Worm (Caenorhabditis elegans) whole organism, L4 larva: Measurements from ENCODE around the gene F59E11.2.

Source experiments
- F10B5.3 ChIP-seq: sonication (generic microtip); optimal IDR thresholded peaks from 2 replicates; lab custom pipeline; 2016; ENCODE audit warnings: mild to moderate bottlenecking, missing genetic modification characterization, missing compliant biosample characterization
- F26F4.8 ChIP-seq: fragments of 200-800 bp; sonication (Bioruptor generic); conservative IDR thresholded peaks from 2 replicates; pipeline ENCODE4 v1.3.6; 2022; ENCODE audit warnings: missing genetic modification characterization, missing compliant biosample characterization
- R02D3.7 ChIP-seq: fragments of 150-350 bp; sonication (generic microtip); optimal IDR thresholded peaks from 3 replicates; lab custom pipeline; 2014; ENCODE audit warnings: missing biosample characterization, missing genetic modification characterization
- Y48G9A.11 ChIP-seq: fragments of 200-800 bp; sonication (Bioruptor generic); IDR thresholded peaks from 2 replicates; pipeline ENCODE4 v1.3.6; 2022; ENCODE audit warnings: missing genetic modification reagents, missing genetic modification characterization, missing compliant biosample characterization
- Y75B8A.6 ChIP-seq: fragments of 200-800 bp; sonication (Bioruptor generic); IDR thresholded peaks from 2 replicates; pipeline ENCODE4 v1.3.6; 2022; ENCODE audit warnings: missing genetic modification reagents, missing genetic modification characterization, missing compliant biosample characterization
- ama-1 ChIP-seq: fragments of 150-350 bp; optimal IDR thresholded peaks from 2 replicates; lab custom pipeline; 2014; ENCODE audit warnings: inconsistent platforms, mixed read lengths
- arid-1 ChIP-seq: fragments of 200-800 bp; sonication (Bioruptor generic); conservative IDR thresholded peaks from 2 replicates; pipeline ENCODE4 v1.3.6; 2022; ENCODE audit warnings: missing genetic modification reagents, missing genetic modification characterization, missing compliant biosample characterization
- attf-4 ChIP-seq: sonication (generic microtip); optimal IDR thresholded peaks from 3 replicates; lab custom pipeline; 2017; ENCODE audit warnings: missing biosample characterization, missing genetic modification characterization
- ceh-28 ChIP-seq: fragments of 150-350 bp; optimal IDR thresholded peaks from 2 replicates; lab custom pipeline; 2014; ENCODE audit warnings: missing biosample characterization, missing genetic modification reagents, missing genetic modification characterization
- ceh-62 ChIP-seq: sonication (generic microtip); optimal IDR thresholded peaks from 2 replicates; lab custom pipeline; 2017; ENCODE audit warnings: missing biosample characterization, missing genetic modification characterization
- cey-2 ChIP-seq: sonication (generic microtip); optimal IDR thresholded peaks from 3 replicates; lab custom pipeline; 2017; ENCODE audit warnings: missing genetic modification characterization, mild to moderate bottlenecking, missing compliant biosample characterization, antibody characterized with exemption, borderline replicate concordance; ENCODE audit not compliant: insufficient read depth
- egl-27 ChIP-seq: sonication (generic microtip); optimal IDR thresholded peaks from 3 replicates; lab custom pipeline; 2017; ENCODE audit warnings: missing biosample characterization, missing genetic modification reagents, missing genetic modification characterization
- egl-43 ChIP-seq: fragments of 200-800 bp; sonication (Bioruptor generic); IDR thresholded peaks from 2 replicates; pipeline ENCODE4 v1.3.6; 2022; ENCODE audit warnings: missing genetic modification reagents, missing genetic modification characterization, missing compliant biosample characterization
- lim-7 ChIP-seq: fragments of 200-800 bp; sonication (Bioruptor generic); IDR thresholded peaks from 2 replicates; pipeline ENCODE4 v1.3.6; 2022; ENCODE audit warnings: missing genetic modification characterization, missing compliant biosample characterization
- lin-39 ChIP-seq: fragments of 150-350 bp; optimal IDR thresholded peaks from 2 replicates; lab custom pipeline; 2014; ENCODE audit warnings: missing biosample characterization, missing genetic modification reagents, missing genetic modification characterization
- lir-3 ChIP-seq: sonication (generic microtip); optimal IDR thresholded peaks from 2 replicates; lab custom pipeline; 2016; ENCODE audit warnings: mild to moderate bottlenecking, missing genetic modification characterization, missing compliant biosample characterization
- mdl-1 ChIP-seq, 2 experiments: fragments of 150-350 bp in 1 of 2; sonication (generic microtip) in 1 of 2; optimal IDR thresholded peaks; 2 replicates each; lab custom pipeline; 2014 to 2017; ENCODE audit warnings: missing biosample characterization in 2 of 2, missing genetic modification characterization in 2 of 2
- mes-2 ChIP-seq: sonication (generic microtip); optimal IDR thresholded peaks from 2 replicates; lab custom pipeline; 2016; ENCODE audit warnings: missing genotype, mild to moderate bottlenecking, missing genetic modification characterization, missing compliant biosample characterization; ENCODE audit not compliant: poor library complexity, severe bottlenecking
- mxl-2 ChIP-seq: fragments of 200-800 bp; sonication (Bioruptor generic); conservative IDR thresholded peaks from 2 replicates; pipeline ENCODE4 v1.3.6; 2022; ENCODE audit warnings: missing genetic modification reagents, missing genetic modification characterization, missing compliant biosample characterization
- nhr-102 ChIP-seq: sonication (generic microtip); optimal IDR thresholded peaks from 2 replicates; lab custom pipeline; 2016; ENCODE audit warnings: mild to moderate bottlenecking, missing genetic modification characterization, moderate library complexity, missing compliant biosample characterization
- nhr-237 ChIP-seq: sonication (generic microtip); optimal IDR thresholded peaks from 2 replicates; lab custom pipeline; 2017; ENCODE audit warnings: missing biosample characterization, missing genetic modification characterization
- nhr-25 ChIP-seq: sonication (generic microtip); optimal IDR thresholded peaks from 2 replicates; lab custom pipeline; 2017; ENCODE audit warnings: missing genetic modification characterization, mild to moderate bottlenecking, missing compliant biosample characterization, antibody characterized with exemption, moderate library complexity, borderline replicate concordance; ENCODE audit not compliant: insufficient read depth
- nhr-28 ChIP-seq: fragments of 150-350 bp; optimal IDR thresholded peaks from 2 replicates; lab custom pipeline; 2014; ENCODE audit warnings: missing biosample characterization, missing genetic modification characterization
- nhr-41 ChIP-seq: fragments of 200-800 bp; sonication (Bioruptor generic); IDR thresholded peaks from 2 replicates; pipeline ENCODE4 v1.3.6; 2022; ENCODE audit warnings: missing genetic modification reagents, missing genetic modification characterization, missing compliant biosample characterization
- nhr-42 ChIP-seq: fragments of 200-800 bp; sonication (Bioruptor generic); IDR thresholded peaks from 2 replicates; pipeline ENCODE4 v1.3.6; 2022; ENCODE audit warnings: missing genetic modification characterization, missing compliant biosample characterization
- nhr-48 ChIP-seq: sonication (generic microtip); optimal IDR thresholded peaks from 2 replicates; lab custom pipeline; 2016; ENCODE audit warnings: mild to moderate bottlenecking, missing genetic modification characterization, missing compliant biosample characterization
- nhr-6 ChIP-seq: fragments of 150-350 bp; optimal IDR thresholded peaks from 2 replicates; lab custom pipeline; 2014; ENCODE audit warnings: missing biosample characterization, missing genetic modification characterization
- set-16 ChIP-seq: fragments of 200-800 bp; sonication (Bioruptor generic); IDR thresholded peaks from 2 replicates; pipeline ENCODE4 v1.3.6; 2022; ENCODE audit warnings: missing genetic modification reagents, missing genetic modification characterization, missing compliant biosample characterization
- skn-1 ChIP-seq: fragments of 150-350 bp; optimal IDR thresholded peaks from 2 replicates; lab custom pipeline; 2014; ENCODE audit warnings: missing biosample characterization, missing genetic modification characterization
- snpc-1.2 ChIP-seq: fragments of 200-800 bp; sonication (Bioruptor generic); IDR thresholded peaks from 2 replicates; pipeline ENCODE4 v1.3.6; 2022; ENCODE audit warnings: missing genetic modification reagents, missing genetic modification characterization, missing compliant biosample characterization
- tra-1 ChIP-seq: fragments of 200-800 bp; sonication (Bioruptor generic); IDR thresholded peaks from 2 replicates; pipeline ENCODE4 v1.3.6; 2022; ENCODE audit warnings: missing genetic modification reagents, missing genetic modification characterization, missing compliant biosample characterization
- unc-62 ChIP-seq, 3 experiments: fragments of 150-350 bp in 1 of 3; sonication (generic microtip); optimal IDR thresholded peaks in 2 of 3; peaks in 1 of 3; 1 replicate in 1 of 3; 2 replicates in 2 of 3; lab custom pipeline; 2014 to 2017; ENCODE audit warnings: missing biosample characterization in 3 of 3, missing genetic modification characterization in 3 of 3, missing genetic modification reagents in 3 of 3, missing genotype in 1 of 3
- vab-7 ChIP-seq: fragments of 200-800 bp; sonication (Bioruptor generic); IDR thresholded peaks from 2 replicates; pipeline ENCODE4 v1.3.6; 2022; ENCODE audit warnings: missing genetic modification reagents, missing genetic modification characterization, missing compliant biosample characterization
- zag-1 ChIP-seq: fragments of 150-350 bp; optimal IDR thresholded peaks from 2 replicates; lab custom pipeline; 2014; ENCODE audit warnings: missing biosample characterization, missing genetic modification characterization
- zfp-3 ChIP-seq: fragments of 200-800 bp; sonication (Bioruptor generic); conservative IDR thresholded peaks from 2 replicates; pipeline ENCODE4 v1.3.6; 2022; ENCODE audit warnings: missing genetic modification reagents, missing genetic modification characterization, missing compliant biosample characterization
- zip-11 ChIP-seq: fragments of 200-800 bp; sonication (Bioruptor generic); IDR thresholded peaks from 2 replicates; pipeline ENCODE4 v1.3.6; 2022; ENCODE audit warnings: missing genetic modification characterization, missing compliant biosample characterization
- zip-2 ChIP-seq: fragments of 150-350 bp; optimal IDR thresholded peaks from 2 replicates; lab custom pipeline; 2014; ENCODE audit warnings: missing biosample characterization, missing genetic modification characterization
- ztf-7 ChIP-seq: fragments of 150-350 bp; optimal IDR thresholded peaks from 2 replicates; lab custom pipeline; 2014; ENCODE audit warnings: missing biosample characterization, missing genetic modification characterization

F59E11.2 gene

DNA sequence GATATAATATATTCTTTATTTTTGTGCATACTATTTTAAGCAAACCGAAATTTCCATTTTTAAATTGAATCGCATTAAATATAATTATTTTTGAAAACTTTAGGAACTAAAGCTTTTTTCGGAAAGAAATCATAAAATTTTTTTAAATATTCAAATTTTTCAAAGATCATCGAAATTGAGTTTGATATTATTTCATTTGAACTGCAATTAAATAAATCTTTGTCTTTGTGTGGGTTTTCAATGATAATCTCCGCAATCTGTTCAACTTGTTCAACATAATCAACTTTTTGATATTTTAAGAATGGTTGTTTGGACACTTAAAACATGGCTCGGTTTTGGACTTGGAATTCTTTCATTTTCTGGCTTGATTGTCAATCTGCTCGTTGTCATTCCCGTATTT is 7.9 kb downstream of the F59E11.2 start, which contains the start of gene srx-2:
TSS of gene srx-2 (plus strand) at position 301 of the 400 bp plus-strand sequence.
- TF ChIP-seq R02D3.7 (tag; lab: Kevin White, UChicago), result no peak
- TF ChIP-seq lin-39 (tag; lab: Kevin White, UChicago), result no peak
- TF ChIP-seq egl-43, result no peak

DNA sequence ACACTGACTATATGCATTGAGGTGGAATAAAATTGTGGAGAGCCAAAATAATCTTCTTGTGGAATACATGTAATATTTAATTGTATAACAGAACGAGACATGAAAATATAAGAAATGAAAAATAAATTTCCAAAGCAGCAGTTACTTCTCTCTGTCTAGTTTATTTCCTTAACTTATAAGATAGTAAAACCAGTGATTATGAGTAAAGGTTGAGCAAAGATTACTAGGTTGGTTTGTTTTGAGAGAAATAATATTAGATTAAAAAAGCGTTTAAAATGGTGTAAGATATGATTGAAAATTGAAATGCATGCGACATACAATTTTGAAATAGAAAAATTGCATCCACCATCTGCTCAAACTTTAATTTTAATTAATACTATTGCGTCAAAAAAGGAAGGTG is 12.5 kb downstream of the F59E11.2 start, which contains the start of gene srh-201:
TSS of gene srh-201 (minus strand) at position 101 of the 400 bp plus-strand sequence.
- TF ChIP-seq cey-2 (tag; lab: Kevin White, UChicago) (no peak), nhr-25 (tag; lab: Kevin White, UChicago) (no peak), nhr-237 (tag; lab: Kevin White, UChicago) (no peak), ceh-62 (tag; lab: Kevin White, UChicago) (no peak), F10B5.3 (no peak), F26F4.8 (no peak), nhr-28 (no peak), ceh-28 (tag; lab: Kevin White, UChicago) (no peak), nhr-48 (tag; lab: Kevin White, UChicago) (no peak), vab-7 (GFP tag; lab: Robert Waterston, UW) (no peak)

DNA sequence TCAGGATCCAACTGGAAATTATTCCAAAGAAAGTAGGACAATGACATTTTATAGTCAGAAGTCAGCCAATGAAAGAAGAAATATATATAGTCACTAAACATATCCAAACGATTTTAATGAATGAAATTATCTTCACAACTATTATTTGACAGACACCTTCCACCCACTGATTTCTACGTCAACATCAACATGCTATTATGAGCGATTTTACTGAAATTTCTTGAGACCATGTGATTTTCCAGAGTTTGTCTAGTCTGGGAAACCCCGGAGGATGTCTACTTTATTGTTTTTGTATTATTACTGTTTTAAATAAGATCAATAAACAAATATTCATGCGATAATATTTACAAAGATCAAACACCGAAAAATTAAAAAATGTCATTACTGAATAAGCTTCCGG is 14.3 kb downstream of the F59E11.2 start, which contains the start of gene srt-18:
TSS of gene srt-18 (minus strand) at position 101 of the 400 bp plus-strand sequence.
- no peak for TF ChIP-seq ama-1 (lab: Kevin White, UChicago)
- TF ChIP-seq lir-3 (tag; lab: Kevin White, UChicago), result no peak
- no peak for TF ChIP-seq ceh-28 (tag; lab: Kevin White, UChicago)
- no peak for TF ChIP-seq tra-1 (GFP tag; lab: Robert Waterston, UW)
- TF ChIP-seq cey-2 (tag; lab: Kevin White, UChicago), result no peak
- no peak for TF ChIP-seq mdl-1 (tag; optimal IDR thresholded peaks at IDR 0.05; lab: Kevin White, UChicago)
- no peak for TF ChIP-seq mes-2 (tag; lab: Kevin White, UChicago)
- no peak for TF ChIP-seq lim-7 (GFP tag; lab: Robert Waterston, UW)
- no peak for TF ChIP-seq nhr-42 (GFP tag; lab: Robert Waterston, UW)
- no peak for TF ChIP-seq zip-2 (tag; lab: Kevin White, UChicago)
- no peak for TF ChIP-seq nhr-41 (GFP tag; lab: Robert Waterston, UW)
- no peak for TF ChIP-seq zfp-3 (GFP tag; lab: Robert Waterston, UW)
- no peak for TF ChIP-seq skn-1 (tag; lab: Kevin White, UChicago)
- no peak for TF ChIP-seq lin-39 (tag; lab: Kevin White, UChicago)
- TF ChIP-seq zag-1 (tag; lab: Kevin White, UChicago), result no peak
- no peak for TF ChIP-seq nhr-237 (tag; lab: Kevin White, UChicago)
- no peak for TF ChIP-seq unc-62 (GFP tag; optimal IDR thresholded peaks at IDR 0.05 in 1 of 2; lab: Kevin White, UChicago)
- TF ChIP-seq unc-62 (tag; optimal IDR thresholded peaks at IDR 0.05; lab: Kevin White, UChicago), result no peak

DNA sequence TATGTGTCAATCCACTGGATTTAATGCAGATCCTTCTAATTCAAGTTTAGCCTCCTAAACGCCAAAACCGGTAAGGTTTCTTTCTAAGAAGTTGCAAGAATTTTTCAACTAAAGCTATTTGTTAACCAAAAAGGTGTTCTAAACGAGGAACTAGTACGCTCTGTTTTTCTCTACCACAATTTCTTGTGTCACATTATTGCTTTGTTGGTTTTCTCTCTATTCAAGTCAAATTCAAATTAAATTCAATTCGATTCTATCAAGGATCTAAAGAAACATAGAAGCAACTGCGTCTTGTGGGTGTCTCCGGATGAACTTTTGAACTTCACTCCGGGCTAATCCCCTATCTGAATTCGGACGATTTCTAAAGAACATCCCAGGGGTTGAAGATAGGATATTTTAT is 15.2 kb downstream of the F59E11.2 start, which contains the start of gene oac-40:
TSS of gene oac-40 (plus strand) at position 301 of the 400 bp plus-strand sequence.
- TF ChIP-seq Y48G9A.11 (GFP tag; lab: Robert Waterston, UW), result no peak
- no peak for TF ChIP-seq snpc-1.2
- no peak for TF ChIP-seq mxl-2 (GFP tag; lab: Robert Waterston, UW)
- no peak for TF ChIP-seq lin-39 (tag; lab: Kevin White, UChicago)
- TF ChIP-seq nhr-28, result no peak
- no peak for TF ChIP-seq Y75B8A.6 (GFP tag; lab: Robert Waterston, UW)
- no peak for TF ChIP-seq attf-4 (tag; lab: Kevin White, UChicago)
- TF ChIP-seq nhr-42 (GFP tag; lab: Robert Waterston, UW), result no peak
- no peak for TF ChIP-seq ztf-7 (tag; lab: Kevin White, UChicago)
- TF ChIP-seq set-16 (GFP tag; lab: Robert Waterston, UW), result no peak
- TF ChIP-seq egl-27 (tag; lab: Kevin White, UChicago), result no peak
- TF ChIP-seq nhr-102 (tag; lab: Kevin White, UChicago), result no peak
- no peak for TF ChIP-seq zip-11
- no peak for TF ChIP-seq nhr-6 (tag; lab: Kevin White, UChicago)
- no peak for TF ChIP-seq arid-1 (GFP tag; lab: Robert Waterston, UW)
